Fruit fly (Drosophila melanogaster) whole organism, embryonic: Measurements from ENCODE around the gene Polr3G.

Experiments used
- Atf3 ChIP-seq: fragments of 200-800 bp; sonication (Bioruptor generic); optimal IDR thresholded peaks from 3 replicates; lab custom pipeline; 2016; ENCODE audit warnings: missing biosample characterization, missing genetic modification characterization
- Blimp-1 ChIP-seq: fragments of 200-800 bp; sonication (Bioruptor generic); optimal IDR thresholded peaks from 3 replicates; lab custom pipeline; 2018; ENCODE audit warnings: missing biosample characterization, missing genetic modification characterization, mild to moderate bottlenecking, moderate library complexity, missing genetic modification reagents
- CG12071 ChIP-seq: fragments of 200-800 bp; sonication (Bioruptor generic); optimal IDR thresholded peaks from 3 replicates; lab custom pipeline; 2018; ENCODE audit warnings: missing biosample characterization, mild to moderate bottlenecking, missing genetic modification characterization
- CG12236 ChIP-seq: fragments of 200-800 bp; sonication (Bioruptor generic); optimal IDR thresholded peaks from 2 replicates; lab custom pipeline; 2016; ENCODE audit warnings: missing biosample characterization, missing genetic modification characterization
- CG13296 ChIP-seq: fragments of 200-800 bp; sonication (Bioruptor generic); optimal IDR thresholded peaks from 3 replicates; lab custom pipeline; 2018; ENCODE audit warnings: missing biosample characterization, mild to moderate bottlenecking, missing genetic modification characterization
- CG13775 ChIP-seq: fragments of 200-800 bp; sonication (Bioruptor generic); optimal IDR thresholded peaks from 3 replicates; lab custom pipeline; 2017; ENCODE audit warnings: missing biosample characterization, mild to moderate bottlenecking, missing genetic modification characterization
- CG14441 ChIP-seq: fragments of 200-800 bp; sonication (Bioruptor generic); IDR thresholded peaks from 2 replicates; pipeline ENCODE4 v1.3.6; 2022; ENCODE audit warnings: missing biosample characterization, missing genetic modification characterization
- CG15269 ChIP-seq: fragments of 200-800 bp; sonication (Bioruptor generic); optimal IDR thresholded peaks from 2 replicates; lab custom pipeline; 2018; ENCODE audit warnings: missing biosample characterization, mild to moderate bottlenecking, missing genetic modification characterization, moderate library complexity
- CG1529 ChIP-seq: fragments of 200-800 bp; sonication (Bioruptor generic); optimal IDR thresholded peaks from 3 replicates; lab custom pipeline; 2018; ENCODE audit warnings: missing biosample characterization, missing genetic modification characterization
- CG16779 ChIP-seq: fragments of 200-800 bp; sonication (Bioruptor generic); IDR thresholded peaks from 2 replicates; pipeline ENCODE4 v1.3.6; 2022; ENCODE audit warnings: missing biosample characterization, missing genetic modification characterization
- CG16813 ChIP-seq: fragments of 200-800 bp; sonication (Bioruptor generic); IDR thresholded peaks from 3 replicates; pipeline ENCODE4 v1.3.6; 2022; ENCODE audit warnings: missing biosample characterization, missing genetic modification characterization; ENCODE audit not compliant: partially characterized antibody
- CG2120 ChIP-seq: fragments of 200-800 bp; sonication (Bioruptor generic); optimal IDR thresholded peaks from 3 replicates; lab custom pipeline; 2016; ENCODE audit warnings: missing biosample characterization, missing genetic modification characterization
- CG30403 ChIP-seq: fragments of 200-800 bp; sonication (Bioruptor generic); optimal IDR thresholded peaks from 3 replicates; lab custom pipeline; 2016; ENCODE audit warnings: missing biosample characterization, missing genetic modification characterization
- CG30431 ChIP-seq: fragments of 200-800 bp; sonication (Bioruptor generic); optimal IDR thresholded peaks from 2 replicates; lab custom pipeline; 2017; ENCODE audit warnings: missing biosample characterization, missing genetic modification characterization
- CG31388 ChIP-seq: fragments of 200-800 bp; sonication (Bioruptor generic); optimal IDR thresholded peaks from 2 replicates; lab custom pipeline; 2016; ENCODE audit warnings: missing biosample characterization, missing genetic modification characterization
- CG3163 ChIP-seq: fragments of 200-800 bp; sonication (Bioruptor generic); optimal IDR thresholded peaks from 3 replicates; lab custom pipeline; 2016; ENCODE audit warnings: missing biosample characterization, missing genetic modification characterization
- CG3726 ChIP-seq: fragments of 200-800 bp; sonication (Bioruptor generic); IDR thresholded peaks from 3 replicates; pipeline ENCODE4, ENCODE4 v1.3.6; 2022; ENCODE audit warnings: missing biosample characterization, missing genetic modification characterization
- CG7839 ChIP-seq: fragments of 200-800 bp; sonication (Bioruptor generic); optimal IDR thresholded peaks from 3 replicates; lab custom pipeline; 2018; ENCODE audit warnings: missing biosample characterization, mild to moderate bottlenecking, missing genetic modification characterization, moderate library complexity
- CG7963 ChIP-seq: fragments of 200-800 bp; sonication (Bioruptor generic); IDR thresholded peaks from 3 replicates; pipeline ENCODE4 v1.3.6; 2022; ENCODE audit warnings: missing biosample characterization, missing genetic modification characterization; ENCODE audit not compliant: partially characterized antibody
- CG8478 ChIP-seq: fragments of >200 bp; optimal IDR thresholded peaks from 2 replicates; lab custom pipeline; 2018
- CG9932 ChIP-seq: fragments of 200-800 bp; sonication (Bioruptor generic); IDR thresholded peaks from 2 replicates; pipeline ENCODE4 v1.3.6; 2022; ENCODE audit warnings: missing biosample characterization, missing genetic modification characterization
- CHES-1-like ChIP-seq: fragments of 200-800 bp; sonication (Bioruptor generic); optimal IDR thresholded peaks from 2 replicates; lab custom pipeline; 2016; ENCODE audit warnings: missing biosample characterization, missing genetic modification characterization
- Dll ChIP-seq: fragments of 200-800 bp; sonication (Bioruptor generic); IDR thresholded peaks from 4 replicates; pipeline ENCODE4 v1.3.6; 2022; ENCODE audit warnings: missing biosample characterization, missing genetic modification characterization; ENCODE audit not compliant: partially characterized antibody
- Dp ChIP-seq: fragments of 200-800 bp; sonication (Bioruptor generic); optimal IDR thresholded peaks from 2 replicates; lab custom pipeline; 2018; ENCODE audit warnings: missing biosample characterization, mild to moderate bottlenecking, missing genetic modification characterization, moderate library complexity
- Drgx ChIP-seq: fragments of 200-800 bp; sonication (Bioruptor generic); IDR thresholded peaks from 2 replicates; pipeline ENCODE4 v1.3.6; 2022; ENCODE audit warnings: missing biosample characterization, missing genetic modification characterization
- HHEX ChIP-seq: fragments of 200-800 bp; sonication (Bioruptor generic); optimal IDR thresholded peaks from 3 replicates; lab custom pipeline; 2017; ENCODE audit warnings: missing biosample characterization, mild to moderate bottlenecking, missing genetic modification characterization, missing genetic modification reagents
- Hr51 ChIP-seq, 2 experiments: fragments of 200-800 bp; sonication (Bioruptor generic); optimal IDR thresholded peaks; 2 replicates in 1 of 2; 3 replicates in 1 of 2; lab custom pipeline; 2016 to 2018; ENCODE audit warnings: missing biosample characterization in 2 of 2, missing genetic modification characterization in 2 of 2, mild to moderate bottlenecking in 1 of 2, moderate library complexity in 1 of 2
- NFAT ChIP-seq: fragments of 200-800 bp; sonication (Bioruptor generic); IDR thresholded peaks from 2 replicates; pipeline ENCODE4 v1.3.6; 2022; ENCODE audit warnings: missing biosample characterization, missing genetic modification characterization
- Nf-YC ChIP-seq: fragments of 200-800 bp; optimal IDR thresholded peaks from 3 replicates; lab custom pipeline; 2019; ENCODE audit warnings: missing biosample characterization, mild to moderate bottlenecking, missing genetic modification characterization, moderate library complexity
- Oli ChIP-seq: fragments of 200-800 bp; sonication (Bioruptor generic); optimal IDR thresholded peaks from 2 replicates; lab custom pipeline; 2018; ENCODE audit warnings: missing biosample characterization, mild to moderate bottlenecking, missing genetic modification characterization, moderate library complexity
- Optix ChIP-seq: fragments of 200-800 bp; sonication (Bioruptor generic); IDR thresholded peaks from 3 replicates; pipeline ENCODE4 v1.3.6; 2022; ENCODE audit warnings: missing biosample characterization, missing genetic modification characterization
- Rfx ChIP-seq: fragments of 200-800 bp; sonication (Bioruptor generic); IDR thresholded peaks from 2 replicates; pipeline ENCODE4 v1.3.6; 2022; ENCODE audit warnings: missing biosample characterization, missing genetic modification characterization
- Sry-δ ChIP-seq: fragments of 200-800 bp; sonication (Bioruptor generic); optimal IDR thresholded peaks from 2 replicates; lab custom pipeline; 2016; ENCODE audit warnings: missing biosample characterization, missing genetic modification characterization
- Xrp1 ChIP-seq: fragments of 200-800 bp; sonication (Bioruptor generic); IDR thresholded peaks from 2 replicates; pipeline ENCODE4 v1.3.6; 2022; ENCODE audit warnings: missing biosample characterization, missing genetic modification characterization
- bab2 ChIP-seq: fragments of 200-800 bp; sonication (Bioruptor generic); optimal IDR thresholded peaks from 2 replicates; lab custom pipeline; 2016; ENCODE audit warnings: missing biosample characterization, missing genetic modification characterization
- cwo ChIP-seq: fragments of 200-800 bp; sonication (Bioruptor generic); optimal IDR thresholded peaks from 3 replicates; lab custom pipeline; 2017; ENCODE audit warnings: missing biosample characterization, missing genetic modification characterization, mild to moderate bottlenecking, moderate library complexity, missing genetic modification reagents
- dm ChIP-seq: fragments of 200-800 bp; sonication (Bioruptor generic); optimal IDR thresholded peaks from 3 replicates; lab custom pipeline; 2016; ENCODE audit warnings: missing biosample characterization, missing genetic modification characterization
- dmrt99B ChIP-seq: fragments of 200-800 bp; sonication (Bioruptor generic); optimal IDR thresholded peaks from 2 replicates; lab custom pipeline; 2018; ENCODE audit warnings: missing biosample characterization, mild to moderate bottlenecking, missing genetic modification characterization, moderate library complexity
- ftz-f1 ChIP-seq: fragments of 200-800 bp; sonication (Bioruptor generic); optimal IDR thresholded peaks from 2 replicates; lab custom pipeline; 2016; ENCODE audit warnings: missing biosample characterization, missing genetic modification characterization
- gro ChIP-seq: fragments of 200-800 bp; sonication (Bioruptor generic); optimal IDR thresholded peaks from 2 replicates; lab custom pipeline; 2016; ENCODE audit warnings: missing biosample characterization, missing genetic modification characterization
- gsb ChIP-seq: fragments of 200-800 bp; sonication (Bioruptor generic); IDR thresholded peaks from 2 replicates; pipeline ENCODE4 v1.3.6; 2022; ENCODE audit warnings: missing biosample characterization, missing genetic modification characterization
- jing ChIP-seq: fragments of 200-800 bp; sonication (Bioruptor generic); optimal IDR thresholded peaks from 2 replicates; lab custom pipeline; 2018; ENCODE audit warnings: missing biosample characterization, mild to moderate bottlenecking, missing genetic modification characterization
- pita ChIP-seq: fragments of 200-800 bp; sonication (Bioruptor generic); optimal IDR thresholded peaks from 2 replicates; lab custom pipeline; 2017; ENCODE audit warnings: missing biosample characterization, mild to moderate bottlenecking, missing genetic modification characterization
- prd ChIP-seq, 3 experiments: fragments of >200 bp in 2 of 3; fragments of 200-800 bp in 1 of 3; sonication (Bioruptor generic) in 1 of 3; optimal IDR thresholded peaks in 2 of 3; IDR thresholded peaks in 1 of 3; 2 replicates in 2 of 3; 3 replicates in 1 of 3; pipeline versions ENCODE4 v1.3.6 to Lab custom; 2017 to 2022; ENCODE audit warnings: missing biosample characterization in 1 of 3, missing genetic modification characterization in 1 of 3
- row ChIP-seq: fragments of 200-800 bp; sonication (Bioruptor generic); IDR thresholded peaks from 3 replicates; pipeline ENCODE4 v1.3.6; 2022; ENCODE audit warnings: missing biosample characterization, missing genetic modification characterization
- run ChIP-seq: fragments of 200-800 bp; sonication (Bioruptor generic); optimal IDR thresholded peaks from 3 replicates; lab custom pipeline; 2018; ENCODE audit warnings: missing biosample characterization, mild to moderate bottlenecking, missing genetic modification characterization
- sob ChIP-seq: fragments of 200-800 bp; sonication (Bioruptor generic); IDR thresholded peaks from 2 replicates; pipeline ENCODE4 v1.3.6; 2022; ENCODE audit warnings: missing biosample characterization, missing genetic modification characterization
- sqz ChIP-seq: fragments of 200-800 bp; sonication (Bioruptor generic); optimal IDR thresholded peaks from 3 replicates; lab custom pipeline; 2018; ENCODE audit warnings: missing biosample characterization, mild to moderate bottlenecking, missing genetic modification characterization
- stc ChIP-seq: fragments of 200-800 bp; sonication (Bioruptor generic); IDR thresholded peaks from 2 replicates; pipeline ENCODE4 v1.3.6; 2022; ENCODE audit warnings: missing biosample characterization, missing genetic modification characterization
- zfh2 ChIP-seq: fragments of 200-800 bp; sonication (Bioruptor generic); optimal IDR thresholded peaks from 2 replicates; lab custom pipeline; 2016; ENCODE audit warnings: missing biosample characterization, missing genetic modification characterization

Polr3G gene

DNA sequence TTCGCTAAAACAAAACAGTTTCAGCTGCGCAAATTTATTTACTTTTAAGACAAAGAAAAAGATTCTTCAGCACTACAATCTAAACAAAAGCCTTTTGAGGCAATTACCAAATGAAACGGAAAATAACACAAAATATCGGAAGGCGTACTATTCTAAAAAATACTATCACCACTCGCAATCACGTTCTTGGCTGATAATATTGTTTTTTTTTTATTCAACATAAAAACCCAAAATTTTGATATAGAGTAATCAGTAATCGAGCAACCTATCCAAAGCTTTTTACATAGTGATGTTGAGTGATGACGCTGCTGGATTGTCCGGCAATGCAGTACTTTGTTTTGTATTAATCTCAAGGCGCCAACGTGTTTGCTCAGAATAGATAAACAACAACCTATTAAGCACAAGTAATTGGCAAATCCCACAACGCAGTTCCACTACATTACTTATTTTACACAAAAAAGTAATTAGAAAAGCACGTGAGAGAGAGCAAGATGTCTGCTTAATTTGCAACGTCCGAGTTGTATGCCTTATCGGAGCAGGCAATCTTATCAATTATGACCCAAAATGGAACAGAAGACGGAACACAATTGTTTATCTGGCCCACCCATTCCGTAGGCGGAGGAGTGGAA is 4.1 kb upstream of the Polr3G start (continued):
- TF ChIP-seq Xrp1 (GFP tag; lab: Robert Waterston, UW) (no peak), CG3726 (GFP tag; lab: Robert Waterston, UW) (no peak), CG8478 (lab: Kevin White, UChicago) (no peak), CG30403 (GFP tag; lab: Kevin White, UChicago) (no peak), row (GFP tag; lab: Robert Waterston, UW) (peak; percentile 35; the same call in 1 of the 3 replicates), sqz (GFP tag; lab: Kevin White, UChicago) (no peak), CG3163 (no peak), Atf3 (GFP tag; lab: Kevin White, UChicago) (no peak), run (tag; lab: Kevin White, UChicago) (no peak), prd (optimal IDR thresholded peaks at IDR 0.05; lab: Kevin White, UChicago) (no peak), prd (GFP tag; IDR thresholded peaks at IDR 0.05; lab: Robert Waterston, UW) (no peak), Nf-YC (no peak), bab2 (GFP tag; lab: Kevin White, UChicago) (peak; percentile 11), gsb (no peak), Rfx (GFP tag; lab: Robert Waterston, UW) (peak; percentile 33; the same call in 1 of the 2 replicates), CG14441 (GFP tag; lab: Robert Waterston, UW) (peak; percentile 51; the same call in 1 of the 2 replicates), CG15269 (peak; percentile 33), CHES-1-like (peak; percentile 12), Dll (GFP tag; lab: Robert Waterston, UW) (no peak), CG16779 (GFP tag; lab: Robert Waterston, UW) (no peak), CG12071 (no peak), HHEX (GFP tag; lab: Kevin White, UChicago) (no peak), Hr51 (GFP tag; optimal IDR thresholded peaks at IDR 0.05; lab: Kevin White, UChicago) (peak in 1 of 2 experiments; percentile 31), Sry-δ (GFP tag; lab: Kevin White, UChicago) (no peak), jing (no peak), CG7963 (no peak), Oli (tag; lab: Kevin White, UChicago) (no peak), CG9932 (GFP tag; lab: Robert Waterston, UW) (peak; percentile 15; the same call in 1 of the 2 replicates), CG31388 (GFP tag; lab: Kevin White, UChicago) (no peak), zfh2 (GFP tag; lab: Kevin White, UChicago) (no peak), CG16813 (no peak), sob (GFP tag; lab: Robert Waterston, UW) (no peak), CG30431 (no peak), ftz-f1 (GFP tag; lab: Kevin White, UChicago) (no peak), CG2120 (GFP tag; lab: Kevin White, UChicago) (peak; percentile 27), gro (peak; percentile 7), CG1529 (GFP tag; lab: Kevin White, UChicago) (no peak), cwo (GFP tag; lab: Kevin White, UChicago) (peak; percentile 79), stc (no peak), CG7839 (tag; lab: Kevin White, UChicago) (peak; percentile 21), Drgx (GFP tag; lab: Robert Waterston, UW) (no peak), Optix (GFP tag; lab: Robert Waterston, UW) (no peak), Dp (no peak), dm (GFP tag; lab: Kevin White, UChicago) (no peak), NFAT (no peak), CG13775 (GFP tag; lab: Kevin White, UChicago) (no peak), dmrt99B (tag; lab: Kevin White, UChicago) (peak; percentile 13), Blimp-1 (GFP tag; lab: Kevin White, UChicago) (no peak), CG13296 (peak; percentile 11), pita (GFP tag; lab: Kevin White, UChicago) (no peak), CG12236 (GFP tag; lab: Kevin White, UChicago) (no peak)
